Worm (Caenorhabditis elegans) whole organism, late embryonic: ENCODE measurements around the gene F26F4.6.

Experiments
- C08G9.2 ChIP-seq: sonication (generic microtip); optimal IDR thresholded peaks from 2 replicates; lab custom pipeline; 2016; ENCODE audit warnings: mild to moderate bottlenecking, missing genetic modification characterization, moderate library complexity, missing compliant biosample characterization
- K09A11.1 ChIP-seq: sonication (generic microtip); optimal IDR thresholded peaks from 2 replicates; lab custom pipeline; 2017; ENCODE audit warnings: antibody characterized with exemption, mild to moderate bottlenecking, missing genetic modification characterization, missing compliant biosample characterization; ENCODE audit not compliant: insufficient read depth
- T23F11.4 ChIP-seq: fragments of 200-800 bp; sonication (Bioruptor generic); optimal IDR thresholded peaks from 2 replicates; lab custom pipeline; 2018; ENCODE audit warnings: mild to moderate bottlenecking, missing genetic modification characterization, missing compliant biosample characterization
- ahr-1 ChIP-seq: sonication (generic microtip); optimal IDR thresholded peaks from 2 replicates; lab custom pipeline; 2016; ENCODE audit warnings: missing genetic modification characterization, missing compliant biosample characterization
- ceh-19 ChIP-seq: fragments of 200-800 bp; sonication (Bioruptor generic); optimal IDR thresholded peaks from 2 replicates; lab custom pipeline; 2018; ENCODE audit warnings: mild to moderate bottlenecking, missing genetic modification characterization, missing compliant biosample characterization
- ceh-2 ChIP-seq: sonication (generic microtip); optimal IDR thresholded peaks from 2 replicates; lab custom pipeline; 2016; ENCODE audit warnings: missing genotype, missing genetic modification characterization, missing compliant biosample characterization
- ceh-22 ChIP-seq: sonication (generic microtip); optimal IDR thresholded peaks from 2 replicates; lab custom pipeline; 2017; ENCODE audit warnings: missing biosample characterization, missing genetic modification characterization
- ceh-24 ChIP-seq: sonication (generic microtip); optimal IDR thresholded peaks from 2 replicates; lab custom pipeline; 2016; ENCODE audit warnings: mild to moderate bottlenecking, missing genetic modification characterization, missing compliant biosample characterization
- ceh-31 ChIP-seq: sonication (generic microtip); optimal IDR thresholded peaks from 2 replicates; lab custom pipeline; 2016; ENCODE audit warnings: missing genetic modification characterization, missing compliant biosample characterization
- ceh-45 ChIP-seq: fragments of 200-800 bp; sonication (Bioruptor generic); IDR thresholded peaks from 2 replicates; pipeline ENCODE4 v1.3.6; 2022; ENCODE audit warnings: missing genetic modification reagents, missing genetic modification characterization, missing compliant biosample characterization
- ceh-48 ChIP-seq: sonication (generic microtip); optimal IDR thresholded peaks from 2 replicates; lab custom pipeline; 2016; ENCODE audit warnings: missing genetic modification characterization, inconsistent platforms, missing compliant biosample characterization
- ceh-9 ChIP-seq: sonication (generic microtip); optimal IDR thresholded peaks from 2 replicates; lab custom pipeline; 2016; ENCODE audit warnings: mild to moderate bottlenecking, missing genetic modification characterization, inconsistent platforms, missing compliant biosample characterization
- che-1 ChIP-seq: sonication (generic microtip); optimal IDR thresholded peaks from 2 replicates; lab custom pipeline; 2016; ENCODE audit warnings: mild to moderate bottlenecking, missing genetic modification characterization, missing compliant biosample characterization
- dmd-4 ChIP-seq: sonication (generic microtip); optimal IDR thresholded peaks from 2 replicates; lab custom pipeline; 2016; ENCODE audit warnings: borderline replicate concordance, missing genetic modification characterization, missing compliant biosample characterization
- elt-2 ChIP-seq: sonication (generic microtip); optimal IDR thresholded peaks from 2 replicates; lab custom pipeline; 2016; ENCODE audit warnings: missing genetic modification reagents, missing genetic modification characterization, missing compliant biosample characterization
- ets-4 ChIP-seq: sonication (generic microtip); optimal IDR thresholded peaks from 2 replicates; lab custom pipeline; 2016; ENCODE audit warnings: missing genetic modification characterization, missing compliant biosample characterization
- fax-1 ChIP-seq: sonication (generic microtip); optimal IDR thresholded peaks from 2 replicates; lab custom pipeline; 2016; ENCODE audit warnings: missing genotype, missing genetic modification characterization, missing compliant biosample characterization
- fkh-6 ChIP-seq: sonication (generic microtip); optimal IDR thresholded peaks from 2 replicates; lab custom pipeline; 2016; ENCODE audit warnings: missing genetic modification characterization, missing compliant biosample characterization
- hlh-15 ChIP-seq: sonication (generic microtip); optimal IDR thresholded peaks from 2 replicates; lab custom pipeline; 2016; ENCODE audit warnings: missing genetic modification characterization, missing compliant biosample characterization
- hlh-30 ChIP-seq: sonication (generic microtip); optimal IDR thresholded peaks from 2 replicates; lab custom pipeline; 2017; ENCODE audit warnings: antibody characterized with exemption, missing genetic modification characterization, missing compliant biosample characterization; ENCODE audit not compliant: insufficient read depth
- lin-11 ChIP-seq: fragments of 200-800 bp; sonication (Bioruptor generic); optimal IDR thresholded peaks from 2 replicates; lab custom pipeline; 2018; ENCODE audit warnings: mild to moderate bottlenecking, missing genetic modification characterization, missing compliant biosample characterization
- madf-2 ChIP-seq: sonication (generic microtip); optimal IDR thresholded peaks from 2 replicates; lab custom pipeline; 2017; ENCODE audit warnings: missing genetic modification characterization, missing compliant biosample characterization
- nfya-1 ChIP-seq: sonication (generic microtip); optimal IDR thresholded peaks from 2 replicates; lab custom pipeline; 2017; ENCODE audit warnings: missing genetic modification characterization, mild to moderate bottlenecking, missing compliant biosample characterization, antibody characterized with exemption, moderate library complexity
- odd-2 ChIP-seq: sonication (generic microtip); optimal IDR thresholded peaks from 2 replicates; lab custom pipeline; 2017; ENCODE audit warnings: antibody characterized with exemption, mild to moderate bottlenecking, missing genetic modification characterization, missing compliant biosample characterization
- pqm-1 ChIP-seq: sonication (generic microtip); optimal IDR thresholded peaks from 2 replicates; lab custom pipeline; 2016; ENCODE audit warnings: missing genetic modification characterization, missing compliant biosample characterization
- pros-1 ChIP-seq: fragments of 150-350 bp; optimal IDR thresholded peaks from 2 replicates; lab custom pipeline; 2014; ENCODE audit warnings: missing biosample characterization, missing genetic modification reagents, missing genetic modification characterization
- ref-2 ChIP-seq: sonication (generic microtip); optimal IDR thresholded peaks from 2 replicates; lab custom pipeline; 2016; ENCODE audit warnings: missing genetic modification characterization, missing compliant biosample characterization
- rnt-1 ChIP-seq: sonication (generic microtip); optimal IDR thresholded peaks from 2 replicates; lab custom pipeline; 2016; ENCODE audit warnings: missing genetic modification characterization, missing compliant biosample characterization
- sox-2 ChIP-seq: fragments of 200-800 bp; sonication (Bioruptor generic); IDR thresholded peaks from 2 replicates; pipeline ENCODE4 v1.3.6; 2022; ENCODE audit warnings: missing genetic modification reagents, missing genetic modification characterization, missing compliant biosample characterization
- sox-4 ChIP-seq: sonication (generic microtip); optimal IDR thresholded peaks from 2 replicates; lab custom pipeline; 2017; ENCODE audit warnings: mild to moderate bottlenecking, missing genetic modification characterization, inconsistent platforms, missing compliant biosample characterization
- tbx-2 ChIP-seq: sonication (generic microtip); optimal IDR thresholded peaks from 2 replicates; lab custom pipeline; 2016; ENCODE audit warnings: missing genetic modification characterization, missing compliant biosample characterization
- tbx-7 ChIP-seq: sonication (generic microtip); optimal IDR thresholded peaks from 2 replicates; lab custom pipeline; 2016; ENCODE audit warnings: missing genotype, missing genetic modification characterization, missing compliant biosample characterization
- ttx-3 ChIP-seq: sonication (generic microtip); optimal IDR thresholded peaks from 2 replicates; lab custom pipeline; 2016; ENCODE audit warnings: missing genetic modification reagents, missing genetic modification characterization, missing compliant biosample characterization
- unc-42 ChIP-seq: sonication (generic microtip); optimal IDR thresholded peaks from 2 replicates; lab custom pipeline; 2016; ENCODE audit warnings: missing genotype, missing genetic modification characterization, missing compliant biosample characterization

F26F4.6 gene

DNA sequence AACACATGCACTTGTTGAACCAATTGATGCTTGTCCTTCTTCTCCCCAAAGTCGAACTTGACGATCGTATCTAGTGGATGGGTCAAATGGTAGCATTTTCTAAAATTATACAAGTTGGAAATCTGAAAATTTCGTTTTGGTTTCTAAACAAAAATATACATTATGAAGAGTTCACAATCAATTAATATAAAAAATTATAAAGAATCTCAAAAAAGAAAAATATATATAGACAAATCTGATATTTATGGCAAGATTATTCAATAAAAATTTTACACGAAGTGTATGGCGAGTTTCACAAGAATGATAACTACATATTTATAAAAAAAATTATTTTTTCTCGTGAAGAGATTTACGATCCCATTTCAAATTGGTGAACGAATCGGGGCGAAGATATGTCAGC is 26.8 kb upstream of the F26F4.6 start, which contains the start of gene ula-1:
Gene ula-1, minus strand, starts transcription at position 101 of the 400 bp plus-strand sequence.
- TF ChIP-seq che-1 (tag; lab: Kevin White, UChicago) (no peak), ref-2 (tag; lab: Kevin White, UChicago) (no peak), pqm-1 (no peak), ceh-45 (no peak), ceh-22 (no peak), ceh-9 (no peak), dmd-4 (tag; lab: Kevin White, UChicago) (no peak), ahr-1 (no peak), tbx-7 (tag; lab: Kevin White, UChicago) (no peak), K09A11.1 (no peak), ttx-3 (no peak), ceh-24 (tag; lab: Kevin White, UChicago) (no peak), madf-2 (tag; lab: Kevin White, UChicago) (no peak), ceh-19 (no peak)

DNA sequence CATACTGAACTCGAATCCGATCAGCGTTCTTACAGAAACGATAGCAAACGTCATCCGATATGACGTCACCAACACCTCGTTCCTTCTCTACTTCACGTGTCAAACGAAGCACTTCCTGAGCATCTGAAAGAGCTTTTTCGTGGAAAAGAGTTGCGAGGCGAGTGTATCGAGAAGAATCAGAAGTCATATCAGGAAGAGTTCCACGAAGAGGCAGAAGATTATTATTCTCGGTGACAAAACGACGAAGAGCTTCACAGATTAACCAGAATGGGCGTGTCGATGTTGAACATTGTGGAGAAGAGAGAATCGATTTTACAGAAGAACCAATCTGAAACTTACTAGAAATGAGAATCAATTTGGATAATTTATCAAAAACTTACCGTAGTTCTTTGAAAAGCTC is 25.5 kb upstream of the F26F4.6 start:
- TF ChIP-seq dmd-4 (tag; lab: Kevin White, UChicago) (no peak), hlh-15 (tag; lab: Kevin White, UChicago) (no peak), odd-2 (tag; lab: Kevin White, UChicago) (no peak)
- TF ChIP-seq, all 69 proteins: peak for 0

DNA sequence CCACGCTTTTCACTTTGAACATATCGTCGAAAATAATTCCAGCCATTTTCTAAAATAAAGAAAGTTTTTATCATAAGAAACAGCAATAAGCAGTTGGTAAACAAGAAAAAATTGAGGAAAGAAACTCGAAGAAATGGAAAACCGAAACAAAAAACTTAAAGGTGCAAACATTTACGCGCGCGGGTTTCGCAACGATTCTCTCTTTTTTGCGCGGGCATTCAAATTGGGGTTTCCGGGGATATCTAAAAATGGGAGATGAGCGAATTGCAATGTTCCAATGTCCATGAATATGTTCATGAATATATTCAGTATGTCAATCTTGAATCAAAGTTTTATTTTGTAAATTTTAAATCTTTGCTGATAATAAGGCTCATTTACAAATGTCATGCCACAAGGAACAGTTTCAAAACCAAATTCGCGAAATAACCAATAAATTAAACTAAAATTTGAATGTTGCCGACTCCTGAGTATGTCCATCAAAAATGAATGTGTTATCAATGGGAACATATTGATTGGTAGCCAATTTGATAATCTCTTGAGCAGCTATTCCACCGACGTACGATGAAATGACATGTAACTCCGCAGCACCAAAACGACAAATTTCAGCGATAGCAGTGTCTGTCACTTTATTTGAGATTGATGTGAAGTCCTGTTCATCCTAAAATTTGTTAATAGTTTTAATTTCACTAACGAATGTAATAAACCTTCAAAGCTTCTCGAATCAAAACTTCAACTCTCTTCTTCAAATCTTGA is 24.7 kb upstream of the F26F4.6 start, which contains the start of gene rpb-8:
Gene rpb-8, minus strand, starts transcription at position 49 of the 753 bp plus-strand sequence.
- no peak for TF ChIP-seq K09A11.1
- TF ChIP-seq nfya-1 (tag; lab: Kevin White, UChicago): peak; percentile 46
- TF ChIP-seq T23F11.4: no peak
- TF ChIP-seq unc-42 (tag; lab: Kevin White, UChicago): peak; percentile 15
- no peak for TF ChIP-seq rnt-1
- TF ChIP-seq ets-4 (tag; lab: Kevin White, UChicago): no peak
- peak; percentile 41 for TF ChIP-seq ceh-31
- TF ChIP-seq ceh-48 (tag; lab: Kevin White, UChicago): no peak

DNA sequence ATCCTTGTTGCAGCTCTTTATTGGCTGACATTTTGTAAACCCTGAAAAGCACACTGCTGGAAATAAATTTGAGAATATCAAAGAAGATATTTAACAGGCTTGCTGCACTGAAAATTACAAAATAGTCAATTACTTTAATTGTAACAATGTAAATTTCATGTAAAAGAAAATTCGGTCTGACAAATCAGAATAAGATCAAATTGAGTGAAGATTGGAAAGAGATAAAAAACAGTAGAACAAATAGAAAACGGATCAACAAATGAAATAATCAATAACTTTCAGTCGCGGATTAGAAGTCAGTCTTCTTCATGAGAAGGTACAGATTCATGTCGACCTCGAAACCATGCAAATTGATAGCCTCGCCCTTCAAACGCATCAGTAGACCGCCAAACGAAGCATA is 23.6 kb upstream of the F26F4.6 start, which contains the start of gene rars-1:
Gene rars-1, minus strand, starts transcription at position 101 of the 400 bp plus-strand sequence.
- TF ChIP-seq dmd-4 (tag; lab: Kevin White, UChicago): no peak
- no peak for TF ChIP-seq fkh-6 (tag; lab: Kevin White, UChicago)
- TF ChIP-seq fax-1: no peak
- no peak for TF ChIP-seq C08G9.2
- TF ChIP-seq hlh-30 (tag; lab: Kevin White, UChicago): no peak
- TF ChIP-seq tbx-7 (tag; lab: Kevin White, UChicago): no peak
- TF ChIP-seq ceh-2 (tag; lab: Kevin White, UChicago): no peak
- TF ChIP-seq elt-2 (tag; lab: Kevin White, UChicago): no peak
- no peak for TF ChIP-seq madf-2 (tag; lab: Kevin White, UChicago)
- TF ChIP-seq pros-1 (tag; lab: Kevin White, UChicago): no peak
- no peak for TF ChIP-seq ets-4 (tag; lab: Kevin White, UChicago)
- TF ChIP-seq sox-4 (tag; lab: Kevin White, UChicago): no peak
- TF ChIP-seq, all 69 proteins: peak for 0

DNA sequence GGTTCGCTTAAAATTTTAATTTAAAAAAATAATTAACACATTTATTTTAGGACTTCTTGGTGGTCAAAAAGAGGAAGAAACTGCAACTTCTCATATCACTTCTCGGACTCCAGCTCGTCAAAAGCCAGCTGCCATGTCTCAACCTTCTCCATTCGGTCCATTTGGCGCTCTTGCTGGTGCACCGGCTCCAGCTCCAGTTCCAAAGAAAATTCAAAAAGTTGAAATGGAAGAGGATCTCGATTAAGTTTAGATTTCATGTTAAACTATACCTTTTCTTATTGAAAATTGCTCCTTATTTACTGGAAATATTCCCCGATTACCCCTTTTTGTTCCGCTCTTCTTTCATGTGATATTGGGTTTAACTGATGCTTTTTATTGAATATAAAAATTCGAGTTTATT is 20.3 kb upstream of the F26F4.6 start:
- TF ChIP-seq tbx-2: no peak
- no peak for TF ChIP-seq lin-11 (tag; lab: Kevin White, UChicago)
- no peak for TF ChIP-seq fkh-6 (tag; lab: Kevin White, UChicago)
- TF ChIP-seq sox-2 (GFP tag; lab: Robert Waterston, UW): no peak
- TF ChIP-seq ceh-45: no peak
- TF ChIP-seq ttx-3: no peak
- TF ChIP-seq ets-4 (tag; lab: Kevin White, UChicago): no peak
- TF ChIP-seq ceh-48 (tag; lab: Kevin White, UChicago): no peak
